Worm (Caenorhabditis elegans) whole organism, young adult: Measurements from ENCODE around the gene gskl-1.

Experiments
- ets-4 ChIP-seq: fragments of 200-800 bp; sonication (Bioruptor generic); optimal IDR thresholded peaks from 2 replicates; lab custom pipeline; 2018; ENCODE audit warnings: mild to moderate bottlenecking, missing genetic modification characterization, missing compliant biosample characterization
- lir-1 ChIP-seq: fragments of 200-800 bp; sonication (Bioruptor generic); conservative IDR thresholded peaks from 2 replicates; pipeline ENCODE4 v1.3.6; 2022; ENCODE audit warnings: missing genetic modification reagents, missing genetic modification characterization, missing compliant biosample characterization
- snpc-4 ChIP-seq, 5 experiments: fragments of 150-350 bp in 1 of 5; sonication (generic microtip) in 4 of 5; optimal IDR thresholded peaks; 2 replicates each; lab custom pipeline; 2014 to 2018; ENCODE audit warnings: missing genetic modification characterization in 5 of 5, missing biosample characterization in 3 of 5, antibody characterized with exemption in 2 of 5, mild to moderate bottlenecking in 2 of 5, missing compliant biosample characterization in 2 of 5, missing genotype in 2 of 5, moderate library complexity in 2 of 5, missing genetic modification reagents in 1 of 5

- no peak for TF ChIP-seq snpc-4 (GFP tag; optimal IDR thresholded peaks at IDR 0.05; lab: Kevin White, UChicago)
- no peak for TF ChIP-seq snpc-4 (tag; optimal IDR thresholded peaks at IDR 0.05; lab: Kevin White, UChicago)
- TF ChIP-seq lir-1 (GFP tag; lab: Robert Waterston, UW): no peak
- no peak for TF ChIP-seq ets-4 (GFP tag; lab: Kevin White, UChicago)
These were observed 23.3 kb downstream of the gskl-1 start for ce11 chrII:10970625-10971024.
